Worm (Caenorhabditis elegans) whole organism, L1 larva: ENCODE data around the gene rer-1.

Experiments used
- C04F5.9 ChIP-seq: sonication (generic microtip); optimal IDR thresholded peaks from 2 replicates; lab custom pipeline; 2016; ENCODE audit warnings: missing genetic modification characterization, missing compliant biosample characterization
- C16A3.4 ChIP-seq: fragments of 150-350 bp; optimal IDR thresholded peaks from 2 replicates; lab custom pipeline; 2014; ENCODE audit warnings: missing biosample characterization, missing genetic modification characterization
- aha-1 ChIP-seq: fragments of 150-350 bp; optimal IDR thresholded peaks from 2 replicates; lab custom pipeline; 2014; ENCODE audit warnings: missing biosample characterization, missing genetic modification characterization
- alr-1 ChIP-seq: fragments of 200-800 bp; sonication (Bioruptor generic); optimal IDR thresholded peaks from 2 replicates; lab custom pipeline; 2018; ENCODE audit warnings: borderline replicate concordance, mild to moderate bottlenecking, missing genetic modification characterization, missing compliant biosample characterization
- aly-2 ChIP-seq: fragments of 150-350 bp; optimal IDR thresholded peaks from 2 replicates; lab custom pipeline; 2014; ENCODE audit warnings: missing biosample characterization, missing genetic modification characterization
- ama-1 ChIP-seq: fragments of 150-350 bp; optimal IDR thresholded peaks from 2 replicates; lab custom pipeline; 2014
- ceh-63 ChIP-seq: fragments of 200-800 bp; sonication (Bioruptor generic); optimal IDR thresholded peaks from 2 replicates; lab custom pipeline; 2018; ENCODE audit warnings: mild to moderate bottlenecking, missing genetic modification characterization, missing compliant biosample characterization
- ceh-82 ChIP-seq, 3 experiments: fragments of 150-350 bp in 1 of 3; sonication (generic microtip) in 2 of 3; optimal IDR thresholded peaks; 2 replicates each; lab custom pipeline; 2014 to 2017; ENCODE audit warnings: missing biosample characterization in 3 of 3, missing genetic modification characterization in 3 of 3
- ceh-88 ChIP-seq: fragments of 200-800 bp; sonication (Bioruptor generic); IDR thresholded peaks from 2 replicates; pipeline ENCODE4 v1.3.6; 2022; ENCODE audit warnings: missing genetic modification characterization, missing compliant biosample characterization
- ceh-90 ChIP-seq: sonication (generic microtip); optimal IDR thresholded peaks from 2 replicates; lab custom pipeline; 2016; ENCODE audit warnings: missing genetic modification characterization, missing compliant biosample characterization
- dsc-1 ChIP-seq: sonication (generic microtip); optimal IDR thresholded peaks from 2 replicates; lab custom pipeline; 2016; ENCODE audit warnings: mild to moderate bottlenecking, missing genetic modification characterization, missing compliant biosample characterization
- efl-3 ChIP-seq: fragments of 200-800 bp; sonication (Bioruptor generic); optimal IDR thresholded peaks from 2 replicates; lab custom pipeline; 2018; ENCODE audit warnings: mild to moderate bottlenecking, missing genetic modification characterization, missing compliant biosample characterization
- elt-2 ChIP-seq: sonication (generic microtip); optimal IDR thresholded peaks from 2 replicates; lab custom pipeline; 2016; ENCODE audit warnings: missing genetic modification characterization, mild to moderate bottlenecking, inconsistent platforms, missing compliant biosample characterization, missing genetic modification reagents
- fkh-10 ChIP-seq: sonication (generic microtip); optimal IDR thresholded peaks from 2 replicates; lab custom pipeline; 2017; ENCODE audit warnings: missing biosample characterization, missing genetic modification reagents, missing genetic modification characterization
- fkh-8 ChIP-seq: sonication (generic microtip); optimal IDR thresholded peaks from 2 replicates; lab custom pipeline; 2016; ENCODE audit warnings: mild to moderate bottlenecking, missing genetic modification characterization, missing compliant biosample characterization
- fos-1 ChIP-seq: fragments of 150-350 bp; optimal IDR thresholded peaks from 2 replicates; lab custom pipeline; 2014; ENCODE audit warnings: missing biosample characterization, missing genetic modification characterization
- grh-1 ChIP-seq: fragments of 200-800 bp; sonication (Bioruptor generic); IDR thresholded peaks from 2 replicates; pipeline ENCODE4 v1.3.6; 2022; ENCODE audit warnings: missing genetic modification reagents, missing genetic modification characterization, missing compliant biosample characterization
- hlh-17 ChIP-seq: fragments of 200-800 bp; sonication (Bioruptor generic); optimal IDR thresholded peaks from 2 replicates; lab custom pipeline; 2018; ENCODE audit warnings: missing genetic modification characterization, mild to moderate bottlenecking, missing compliant biosample characterization, moderate library complexity, borderline replicate concordance
- jun-1 ChIP-seq: fragments of 150-350 bp; optimal IDR thresholded peaks from 2 replicates; lab custom pipeline; 2014; ENCODE audit warnings: missing biosample characterization, missing genetic modification reagents, missing genetic modification characterization
- lin-14 ChIP-seq: fragments of 200-800 bp; sonication (Bioruptor generic); optimal IDR thresholded peaks from 2 replicates; lab custom pipeline; 2018; ENCODE audit warnings: mild to moderate bottlenecking, missing genetic modification characterization, moderate library complexity, missing compliant biosample characterization
- lin-35 ChIP-seq, 2 experiments: fragments of 150-350 bp; optimal IDR thresholded peaks; 2 replicates each; lab custom pipeline; 2014; ENCODE audit warnings: missing biosample characterization in 2 of 2, missing genetic modification characterization in 2 of 2, missing genetic modification reagents in 2 of 2
- lsy-2 ChIP-seq, 2 experiments: fragments of 150-350 bp; optimal IDR thresholded peaks; 2 replicates each; lab custom pipeline; 2014; ENCODE audit warnings: missing biosample characterization in 2 of 2, missing genetic modification characterization in 2 of 2
- mab-9 ChIP-seq: fragments of 200-800 bp; sonication (Bioruptor generic); IDR thresholded peaks from 2 replicates; pipeline ENCODE4 v1.3.6; 2022; ENCODE audit warnings: missing genetic modification reagents, missing genetic modification characterization, missing compliant biosample characterization
- mdl-1 ChIP-seq, 2 experiments: fragments of 150-350 bp; optimal IDR thresholded peaks; 2 replicates each; lab custom pipeline; 2014 to 2017; ENCODE audit warnings: missing biosample characterization in 2 of 2, missing genetic modification characterization in 2 of 2, inconsistent platforms in 1 of 2
- mef-2 ChIP-seq: fragments of 150-350 bp; optimal IDR thresholded peaks from 2 replicates; lab custom pipeline; 2014; ENCODE audit warnings: missing biosample characterization, missing genetic modification characterization
- mep-1 ChIP-seq: fragments of 150-350 bp; optimal IDR thresholded peaks from 2 replicates; lab custom pipeline; 2014; ENCODE audit warnings: missing biosample characterization, missing genetic modification characterization
- nhr-12 ChIP-seq: sonication (generic microtip); optimal IDR thresholded peaks from 2 replicates; lab custom pipeline; 2017; ENCODE audit warnings: missing biosample characterization, missing genetic modification characterization
- nhr-19 ChIP-seq: fragments of 200-800 bp; sonication (Bioruptor generic); conservative IDR thresholded peaks from 2 replicates; pipeline ENCODE4 v1.3.6; 2022; ENCODE audit warnings: missing genetic modification characterization, missing compliant biosample characterization
- nhr-20 ChIP-seq: sonication (generic microtip); optimal IDR thresholded peaks from 2 replicates; lab custom pipeline; 2016; ENCODE audit warnings: mild to moderate bottlenecking, missing genetic modification characterization, missing compliant biosample characterization
- nhr-47 ChIP-seq: sonication (generic microtip); optimal IDR thresholded peaks from 2 replicates; lab custom pipeline; 2016; ENCODE audit warnings: mild to moderate bottlenecking, missing genetic modification characterization, moderate library complexity, missing compliant biosample characterization
- nhr-71 ChIP-seq: sonication (generic microtip); optimal IDR thresholded peaks from 2 replicates; lab custom pipeline; 2016; ENCODE audit warnings: mild to moderate bottlenecking, missing genetic modification characterization, moderate library complexity, missing compliant biosample characterization
- nhr-76 ChIP-seq: sonication (generic microtip); optimal IDR thresholded peaks from 2 replicates; lab custom pipeline; 2017; ENCODE audit warnings: missing biosample characterization, missing genetic modification characterization
- nhr-77 ChIP-seq: fragments of 150-350 bp; optimal IDR thresholded peaks from 2 replicates; lab custom pipeline; 2014; ENCODE audit warnings: missing biosample characterization, missing genetic modification characterization
- nhr-84 ChIP-seq: sonication (generic microtip); optimal IDR thresholded peaks from 2 replicates; lab custom pipeline; 2017; ENCODE audit warnings: missing biosample characterization, missing genetic modification characterization
- nhr-90 ChIP-seq: sonication (generic microtip); optimal IDR thresholded peaks from 2 replicates; lab custom pipeline; 2016; ENCODE audit warnings: mild to moderate bottlenecking, missing genetic modification characterization, missing compliant biosample characterization; ENCODE audit not compliant: poor library complexity
- pag-3 ChIP-seq: sonication (generic microtip); optimal IDR thresholded peaks from 2 replicates; lab custom pipeline; 2017; ENCODE audit warnings: missing genetic modification characterization, mild to moderate bottlenecking, missing compliant biosample characterization, antibody characterized with exemption, borderline replicate concordance; ENCODE audit not compliant: insufficient read depth
- pax-3 ChIP-seq: fragments of 200-800 bp; sonication (Bioruptor generic); optimal IDR thresholded peaks from 2 replicates; lab custom pipeline; 2018; ENCODE audit warnings: mild to moderate bottlenecking, missing genetic modification characterization, moderate library complexity, missing compliant biosample characterization
- pqm-1 ChIP-seq: sonication (generic microtip); optimal IDR thresholded peaks from 3 replicates; lab custom pipeline; 2017; ENCODE audit warnings: missing biosample characterization, missing genetic modification characterization
- rnt-1 ChIP-seq: sonication (generic microtip); optimal IDR thresholded peaks from 2 replicates; lab custom pipeline; 2016; ENCODE audit warnings: mild to moderate bottlenecking, missing genetic modification characterization, moderate library complexity, missing compliant biosample characterization
- snpc-4 ChIP-seq: fragments of 150-350 bp; optimal IDR thresholded peaks from 2 replicates; lab custom pipeline; 2014; ENCODE audit warnings: missing biosample characterization, missing genetic modification characterization
- sup-37 ChIP-seq: fragments of 200-800 bp; sonication (Bioruptor generic); optimal IDR thresholded peaks from 2 replicates; lab custom pipeline; 2018; ENCODE audit warnings: mild to moderate bottlenecking, missing genetic modification characterization, missing compliant biosample characterization
- unc-30 ChIP-seq: sonication (generic microtip); optimal IDR thresholded peaks from 2 replicates; lab custom pipeline; 2017; ENCODE audit warnings: missing biosample characterization, missing genetic modification characterization
- unc-62 ChIP-seq: fragments of 150-350 bp; optimal IDR thresholded peaks from 2 replicates; lab custom pipeline; 2014; ENCODE audit warnings: missing biosample characterization, missing genetic modification reagents, missing genetic modification characterization
- unc-86 ChIP-seq: sonication (generic microtip); optimal IDR thresholded peaks from 2 replicates; lab custom pipeline; 2016; ENCODE audit warnings: missing genetic modification characterization, missing compliant biosample characterization
- xbp-1 ChIP-seq: sonication (generic microtip); optimal IDR thresholded peaks from 2 replicates; lab custom pipeline; 2016; ENCODE audit warnings: missing genetic modification characterization, missing compliant biosample characterization
- ztf-11 ChIP-seq, 2 experiments: sonication (generic microtip); optimal IDR thresholded peaks; 2 replicates each; lab custom pipeline; 2016 to 2017; ENCODE audit warnings: missing genetic modification characterization in 2 of 2, missing biosample characterization in 1 of 2, missing compliant biosample characterization in 1 of 2

The rer-1 gene

ce11 chrII:8776504-8776903 is 34.7 kb upstream of the rer-1 start:
- TF ChIP-seq mab-9 (GFP tag; lab: Robert Waterston, UW) (no peak), lin-35 (GFP tag; optimal IDR thresholded peaks at IDR 0.05; lab: Kevin White, UChicago) (no peak), alr-1 (tag; lab: Kevin White, UChicago) (no peak), hlh-17 (GFP tag; lab: Kevin White, UChicago) (no peak), ama-1 (no peak), fkh-10 (GFP tag; lab: Kevin White, UChicago) (no peak), grh-1 (no peak), unc-86 (tag; lab: Kevin White, UChicago) (no peak), nhr-76 (tag; lab: Kevin White, UChicago) (no peak)

ce11 chrII:8783451-8783967 is 27.7 kb upstream of the rer-1 start, which contains the start of gene sgn-1:
sgn-1 (minus strand) TSS chrII:8783670.
- peak; percentile 58 for TF ChIP-seq rnt-1 (tag; lab: Kevin White, UChicago)
- TF ChIP-seq aha-1 (tag; lab: Kevin White, UChicago), result no peak
- no peak for TF ChIP-seq snpc-4 (tag; lab: Kevin White, UChicago)
- TF ChIP-seq efl-3 (GFP tag; lab: Kevin White, UChicago), result no peak
- TF ChIP-seq nhr-47, result no peak
- TF ChIP-seq nhr-71 (tag; lab: Kevin White, UChicago), result peak; percentile 14
- no peak for TF ChIP-seq mdl-1 (tag; optimal IDR thresholded peaks at IDR 0.05; lab: Kevin White, UChicago)
- TF ChIP-seq lin-14 (GFP tag; lab: Kevin White, UChicago), result peak; percentile 39
- TF ChIP-seq unc-30 (tag; lab: Kevin White, UChicago), result no peak
- peak; percentile 17 for TF ChIP-seq pag-3 (tag; lab: Kevin White, UChicago)
- peak; percentile 24 for TF ChIP-seq dsc-1 (tag; lab: Kevin White, UChicago)

ce11 chrII:8784235-8784928 is 26.8 kb upstream of the rer-1 start:
- no peak for TF ChIP-seq ceh-90 (tag; lab: Kevin White, UChicago)
- no peak for TF ChIP-seq nhr-20 (tag; lab: Kevin White, UChicago)
- TF ChIP-seq nhr-90, result peak; percentile 19
- TF ChIP-seq C16A3.4 (tag; lab: Kevin White, UChicago), result no peak
- no peak for TF ChIP-seq sup-37 (GFP tag; lab: Kevin White, UChicago)
- TF ChIP-seq ztf-11 (tag; optimal IDR thresholded peaks at IDR 0.05; lab: Kevin White, UChicago), result no peak
- TF ChIP-seq mab-9 (GFP tag; lab: Robert Waterston, UW), result no peak
- no peak for TF ChIP-seq nhr-12 (tag; lab: Kevin White, UChicago)
- TF ChIP-seq pqm-1 (tag; lab: Kevin White, UChicago), result no peak
- TF ChIP-seq ceh-88 (GFP tag; lab: Robert Waterston, UW), result no peak
- no peak for TF ChIP-seq mef-2 (tag; lab: Kevin White, UChicago)
- peak; percentile 62 for TF ChIP-seq lin-14 (GFP tag; lab: Kevin White, UChicago)
- TF ChIP-seq aly-2 (tag; lab: Kevin White, UChicago), result no peak
- TF ChIP-seq xbp-1, result peak; percentile 3
- no peak for TF ChIP-seq pag-3 (tag; lab: Kevin White, UChicago)
- TF ChIP-seq C04F5.9 (tag; lab: Kevin White, UChicago), result no peak
- no peak for TF ChIP-seq elt-2 (tag; lab: Kevin White, UChicago)
- peak in 1 of 3 experiments; percentile 41 for TF ChIP-seq ceh-82 (tag; optimal IDR thresholded peaks at IDR 0.05; lab: Kevin White, UChicago)
- TF ChIP-seq ceh-63 (GFP tag; lab: Kevin White, UChicago), result no peak
- TF ChIP-seq nhr-19, result no peak
- TF ChIP-seq fkh-8 (tag; lab: Kevin White, UChicago), result peak; percentile 32
- TF ChIP-seq pax-3 (tag; lab: Kevin White, UChicago), result no peak
- TF ChIP-seq rnt-1 (tag; lab: Kevin White, UChicago), result peak; percentile 12
- TF ChIP-seq mep-1 (tag; lab: Kevin White, UChicago), result peak; percentile 25
- TF ChIP-seq aha-1 (tag; lab: Kevin White, UChicago), result no peak
- TF ChIP-seq fos-1 (tag; lab: Kevin White, UChicago), result peak; percentile 24
- no peak for TF ChIP-seq nhr-77 (tag; lab: Kevin White, UChicago)
- TF ChIP-seq nhr-84 (tag; lab: Kevin White, UChicago), result no peak
- TF ChIP-seq jun-1 (tag; lab: Kevin White, UChicago), result peak; percentile 30
- no peak for TF ChIP-seq unc-62 (GFP tag; lab: Kevin White, UChicago)
- TF ChIP-seq efl-3 (GFP tag; lab: Kevin White, UChicago), result no peak
- peak; percentile 9 to 54 for TF ChIP-seq lsy-2 (tag; optimal IDR thresholded peaks at IDR 0.05; lab: Kevin White, UChicago)
